Fruit fly (Drosophila melanogaster) whole organism, embryonic: Measurements from ENCODE around the gene Kaz1-ORFB.

Source experiments
- CG10431 ChIP-seq: fragments of 200-800 bp; sonication (Bioruptor generic); optimal IDR thresholded peaks from 3 replicates; lab custom pipeline; 2018; ENCODE audit warnings: missing biosample characterization, mild to moderate bottlenecking, missing genetic modification characterization
- CG12299 ChIP-seq: fragments of 200-800 bp; sonication (Bioruptor generic); optimal IDR thresholded peaks from 2 replicates; lab custom pipeline; 2018; ENCODE audit warnings: missing biosample characterization, mild to moderate bottlenecking, missing genetic modification characterization
- CG12744 ChIP-seq: fragments of 200-800 bp; sonication (Bioruptor generic); optimal IDR thresholded peaks from 2 replicates; lab custom pipeline; 2016; ENCODE audit warnings: missing biosample characterization, missing genetic modification characterization
- CG17802 ChIP-seq: fragments of 200-800 bp; sonication (Bioruptor generic); optimal IDR thresholded peaks from 2 replicates; lab custom pipeline; 2018; ENCODE audit warnings: missing biosample characterization, mild to moderate bottlenecking, missing genetic modification characterization, moderate library complexity
- CG18262 ChIP-seq: fragments of 200-800 bp; optimal IDR thresholded peaks from 3 replicates; lab custom pipeline; 2019; ENCODE audit warnings: missing biosample characterization, mild to moderate bottlenecking, missing genetic modification characterization, moderate library complexity
- CG2120 ChIP-seq: fragments of 200-800 bp; sonication (Bioruptor generic); optimal IDR thresholded peaks from 3 replicates; lab custom pipeline; 2016; ENCODE audit warnings: missing biosample characterization, missing genetic modification characterization
- CG3281 ChIP-seq: fragments of 200-800 bp; sonication (Bioruptor generic); optimal IDR thresholded peaks from 3 replicates; lab custom pipeline; 2017; ENCODE audit warnings: missing biosample characterization, mild to moderate bottlenecking, missing genetic modification characterization
- CG4404 ChIP-seq: fragments of 200-800 bp; sonication (Bioruptor generic); IDR thresholded peaks from 2 replicates; pipeline ENCODE4 v1.3.6; 2022; ENCODE audit warnings: missing biosample characterization, missing genetic modification characterization
- CG4854 ChIP-seq: fragments of 200-800 bp; sonication (Bioruptor generic); optimal IDR thresholded peaks from 2 replicates; lab custom pipeline; 2016; ENCODE audit warnings: missing biosample characterization, missing genetic modification characterization, inconsistent platforms
- CG6654 ChIP-seq: fragments of 200-800 bp; sonication (Bioruptor generic); optimal IDR thresholded peaks from 2 replicates; lab custom pipeline; 2017; ENCODE audit warnings: missing biosample characterization, mild to moderate bottlenecking, missing genetic modification characterization
- CG9797 ChIP-seq: fragments of 200-800 bp; sonication (Bioruptor generic); optimal IDR thresholded peaks from 3 replicates; lab custom pipeline; 2018; ENCODE audit warnings: missing biosample characterization, mild to moderate bottlenecking, missing genetic modification characterization
- Dek ChIP-seq: fragments of 200-800 bp; sonication (Bioruptor generic); optimal IDR thresholded peaks from 3 replicates; lab custom pipeline; 2019; ENCODE audit warnings: missing biosample characterization, mild to moderate bottlenecking, missing genetic modification characterization, moderate library complexity
- Fer1 ChIP-seq: fragments of 200-800 bp; sonication (Bioruptor generic); optimal IDR thresholded peaks from 2 replicates; lab custom pipeline; 2017; ENCODE audit warnings: missing biosample characterization, mild to moderate bottlenecking, missing genetic modification characterization
- Fer3 ChIP-seq: fragments of 200-800 bp; sonication (Bioruptor generic); optimal IDR thresholded peaks from 2 replicates; lab custom pipeline; 2018; ENCODE audit warnings: missing biosample characterization, mild to moderate bottlenecking, missing genetic modification characterization, moderate library complexity
- Gug ChIP-seq: fragments of 200-800 bp; sonication (Bioruptor generic); IDR thresholded peaks from 4 replicates; pipeline ENCODE4 v1.3.6; 2022; ENCODE audit warnings: missing biosample characterization, missing genetic modification characterization
- Kr ChIP-seq: fragments of 200-800 bp; sonication (Bioruptor generic); optimal IDR thresholded peaks from 2 replicates; lab custom pipeline; 2017; ENCODE audit warnings: missing biosample characterization, mild to moderate bottlenecking, missing genetic modification characterization
- Lim3 ChIP-seq: fragments of 200-800 bp; sonication (Bioruptor generic); IDR thresholded peaks from 2 replicates; pipeline ENCODE4 v1.3.6; 2022; ENCODE audit warnings: missing biosample characterization, missing genetic modification characterization
- MESR4 ChIP-seq: fragments of 200-800 bp; sonication (Bioruptor generic); optimal IDR thresholded peaks from 2 replicates; lab custom pipeline; 2018; ENCODE audit warnings: missing biosample characterization, mild to moderate bottlenecking, missing genetic modification characterization, moderate library complexity
- Meics ChIP-seq: fragments of 200-800 bp; sonication (Bioruptor generic); optimal IDR thresholded peaks from 2 replicates; lab custom pipeline; 2017; ENCODE audit warnings: missing biosample characterization, mild to moderate bottlenecking, missing genetic modification characterization
- Mes4 ChIP-seq: fragments of 200-800 bp; sonication (Bioruptor generic); optimal IDR thresholded peaks from 2 replicates; lab custom pipeline; 2016; ENCODE audit warnings: missing biosample characterization, missing genetic modification characterization
- PHDP ChIP-seq: fragments of 200-800 bp; sonication (Bioruptor generic); optimal IDR thresholded peaks from 3 replicates; lab custom pipeline; 2018; ENCODE audit warnings: missing biosample characterization, mild to moderate bottlenecking, missing genetic modification characterization, moderate library complexity
- Sox100B ChIP-seq: fragments of 200-800 bp; sonication (Bioruptor generic); optimal IDR thresholded peaks from 3 replicates; lab custom pipeline; 2018; ENCODE audit warnings: missing biosample characterization, mild to moderate bottlenecking, missing genetic modification characterization
- YL-1 ChIP-seq: fragments of 200-800 bp; sonication (Bioruptor generic); optimal IDR thresholded peaks from 3 replicates; lab custom pipeline; 2017; ENCODE audit warnings: missing biosample characterization, mild to moderate bottlenecking, missing genetic modification characterization
- aop ChIP-seq: fragments of 200-800 bp; sonication (Bioruptor generic); IDR thresholded peaks from 2 replicates; pipeline ENCODE4 v1.3.6; 2022; ENCODE audit warnings: missing biosample characterization, missing genetic modification characterization
- ap ChIP-seq: fragments of 200-800 bp; sonication (Bioruptor generic); IDR thresholded peaks from 2 replicates; pipeline ENCODE4 v1.3.6; 2022; ENCODE audit warnings: missing biosample characterization, missing genetic modification characterization
- bigmax ChIP-seq: fragments of 200-800 bp; sonication (Bioruptor generic); optimal IDR thresholded peaks from 2 replicates; lab custom pipeline; 2018; ENCODE audit warnings: missing biosample characterization, mild to moderate bottlenecking, missing genetic modification characterization
- chif ChIP-seq, 2 experiments: fragments of 200-800 bp; sonication (Bioruptor generic); optimal IDR thresholded peaks; 3 replicates each; lab custom pipeline; 2016; ENCODE audit warnings: missing biosample characterization in 2 of 2, missing genetic modification characterization in 2 of 2
- chm ChIP-seq: fragments of 200-800 bp; sonication (Bioruptor generic); IDR thresholded peaks from 2 replicates; pipeline ENCODE4 v1.3.6; 2022; ENCODE audit warnings: missing biosample characterization, missing genetic modification characterization
- dimm ChIP-seq: fragments of 200-800 bp; sonication (Bioruptor generic); IDR thresholded peaks from 2 replicates; pipeline ENCODE4 v1.3.6; 2022; ENCODE audit warnings: missing biosample characterization, missing genetic modification characterization
- dmrt11E ChIP-seq: fragments of 200-800 bp; sonication (Bioruptor generic); optimal IDR thresholded peaks from 3 replicates; lab custom pipeline; 2018; ENCODE audit warnings: missing biosample characterization, mild to moderate bottlenecking, missing genetic modification characterization, moderate library complexity
- fd102C ChIP-seq: fragments of 200-800 bp; sonication (Bioruptor generic); optimal IDR thresholded peaks from 2 replicates; lab custom pipeline; 2018; ENCODE audit warnings: missing biosample characterization, mild to moderate bottlenecking, missing genetic modification characterization, moderate library complexity
- fu2 ChIP-seq: fragments of 200-800 bp; sonication (Bioruptor generic); optimal IDR thresholded peaks from 2 replicates; lab custom pipeline; 2016; ENCODE audit warnings: missing biosample characterization, missing genetic modification characterization
- gro ChIP-seq: fragments of 200-800 bp; sonication (Bioruptor generic); optimal IDR thresholded peaks from 2 replicates; lab custom pipeline; 2016; ENCODE audit warnings: missing biosample characterization, missing genetic modification characterization
- ham ChIP-seq: fragments of 200-800 bp; sonication (Bioruptor generic); IDR thresholded peaks from 2 replicates; pipeline ENCODE4 v1.3.6; 2022; ENCODE audit warnings: missing biosample characterization, missing genetic modification characterization
- inv ChIP-seq: fragments of 200-800 bp; sonication (Bioruptor generic); IDR thresholded peaks from 2 replicates; pipeline ENCODE4 v1.3.6; 2022; ENCODE audit warnings: missing biosample characterization, missing genetic modification characterization; ENCODE audit not compliant: partially characterized antibody
- lilli ChIP-seq: fragments of 200-800 bp; sonication (Bioruptor generic); optimal IDR thresholded peaks from 3 replicates; lab custom pipeline; 2016; ENCODE audit warnings: missing biosample characterization, missing genetic modification characterization
- mirr ChIP-seq: fragments of 200-800 bp; sonication (Bioruptor generic); optimal IDR thresholded peaks from 3 replicates; lab custom pipeline; 2018; ENCODE audit warnings: missing biosample characterization, mild to moderate bottlenecking, missing genetic modification characterization
- oc ChIP-seq: fragments of 200-800 bp; sonication (Bioruptor generic); optimal IDR thresholded peaks from 2 replicates; lab custom pipeline; 2018; ENCODE audit warnings: missing biosample characterization, mild to moderate bottlenecking, missing genetic modification characterization, moderate library complexity
- pan ChIP-seq, 4 experiments: fragments of >200 bp in 3 of 4; fragments of 200-800 bp in 1 of 4; sonication (Bioruptor generic) in 1 of 4; optimal IDR thresholded peaks in 3 of 4; IDR thresholded peaks in 1 of 4; 2 replicates each; pipeline versions ENCODE4 v1.3.6 to Lab custom; 2017 to 2022; ENCODE audit warnings: missing biosample characterization in 2 of 4, missing genetic modification characterization in 2 of 4, mixed read lengths in 1 of 4
- pb ChIP-seq: fragments of 200-800 bp; sonication (Bioruptor generic); optimal IDR thresholded peaks from 3 replicates; lab custom pipeline; 2016; ENCODE audit warnings: missing biosample characterization, missing genetic modification characterization
- pzg ChIP-seq: fragments of 200-800 bp; sonication (Bioruptor generic); optimal IDR thresholded peaks from 3 replicates; lab custom pipeline; 2018; ENCODE audit warnings: missing biosample characterization, mild to moderate bottlenecking, missing genetic modification characterization, moderate library complexity
- repo ChIP-seq: fragments of 200-800 bp; sonication (Bioruptor generic); optimal IDR thresholded peaks from 2 replicates; lab custom pipeline; 2016; ENCODE audit warnings: missing biosample characterization, missing genetic modification characterization
- sd ChIP-seq: fragments of 200-800 bp; sonication (Bioruptor generic); optimal IDR thresholded peaks from 3 replicates; lab custom pipeline; 2018; ENCODE audit warnings: missing biosample characterization, mild to moderate bottlenecking, missing genetic modification characterization, moderate library complexity
- sens ChIP-seq: fragments of 200-800 bp; sonication (Bioruptor generic); peaks from one replicate; lab custom pipeline; 2016; ENCODE audit warnings: missing biosample characterization, missing genetic modification characterization
- sob ChIP-seq: fragments of 200-800 bp; sonication (Bioruptor generic); IDR thresholded peaks from 2 replicates; pipeline ENCODE4 v1.3.6; 2022; ENCODE audit warnings: missing biosample characterization, missing genetic modification characterization
- stwl ChIP-seq: fragments of 200-800 bp; sonication (Bioruptor generic); optimal IDR thresholded peaks from 3 replicates; lab custom pipeline; 2018; ENCODE audit warnings: missing biosample characterization, mild to moderate bottlenecking, missing genetic modification characterization, moderate library complexity
- tio ChIP-seq: fragments of 200-800 bp; sonication (Bioruptor generic); optimal IDR thresholded peaks from 2 replicates; lab custom pipeline; 2017; ENCODE audit warnings: missing biosample characterization, missing genetic modification characterization, inconsistent platforms
- trem ChIP-seq: fragments of 200-800 bp; optimal IDR thresholded peaks from 3 replicates; lab custom pipeline; 2019; ENCODE audit warnings: missing biosample characterization, mild to moderate bottlenecking, missing genetic modification characterization, moderate library complexity
- trh ChIP-seq: fragments of 200-800 bp; sonication (Bioruptor generic); optimal IDR thresholded peaks from 2 replicates; lab custom pipeline; 2016; ENCODE audit warnings: missing biosample characterization, missing genetic modification characterization
- wek ChIP-seq: fragments of 200-800 bp; sonication (Bioruptor generic); optimal IDR thresholded peaks from 3 replicates; lab custom pipeline; 2018; ENCODE audit warnings: missing biosample characterization, mild to moderate bottlenecking, missing genetic modification characterization, moderate library complexity
- z ChIP-seq: fragments of 200-800 bp; sonication (Bioruptor generic); IDR thresholded peaks from 3 replicates; pipeline ENCODE4 v1.3.6; 2022; ENCODE audit warnings: missing biosample characterization, missing genetic modification characterization
- zfh2 ChIP-seq: fragments of 200-800 bp; sonication (Bioruptor generic); optimal IDR thresholded peaks from 2 replicates; lab custom pipeline; 2016; ENCODE audit warnings: missing biosample characterization, missing genetic modification characterization

Gene Kaz1-ORFB

dm6 chr3L:175949-176348 is 40.5 kb upstream of the Kaz1-ORFB start, which contains the start of gene CG7049 (continued):
- TF ChIP-seq fd102C (GFP tag; lab: Kevin White, UChicago) (no peak), sd (tag; lab: Kevin White, UChicago) (peak; percentile 80), tio (GFP tag; lab: Kevin White, UChicago) (no peak), CG6654 (no peak), oc (tag; lab: Kevin White, UChicago) (no peak), sob (GFP tag; lab: Robert Waterston, UW) (no peak; the same call in 1 of the 2 replicates), Lim3 (GFP tag; lab: Robert Waterston, UW) (no peak), repo (GFP tag; lab: Kevin White, UChicago) (no peak), ap (GFP tag; lab: Robert Waterston, UW) (no peak), CG18262 (no peak), gro (GFP tag; lab: Kevin White, UChicago) (no peak), Fer3 (tag; lab: Kevin White, UChicago) (no peak), wek (GFP tag; lab: Kevin White, UChicago) (no peak), aop (GFP tag; lab: Robert Waterston, UW) (no peak), CG2120 (no peak), CG17802 (tag; lab: Kevin White, UChicago) (no peak), pb (GFP tag; lab: Kevin White, UChicago) (no peak), trh (GFP tag; lab: Kevin White, UChicago) (no peak), bigmax (GFP tag; lab: Kevin White, UChicago) (no peak), z (no peak), fu2 (no peak), CG12299 (tag; lab: Kevin White, UChicago) (no peak), Kr (GFP tag; lab: Kevin White, UChicago) (no peak), CG4854 (GFP tag; lab: Kevin White, UChicago) (no peak), Fer1 (GFP tag; lab: Kevin White, UChicago) (peak; percentile 3), Sox100B (GFP tag; lab: Kevin White, UChicago) (no peak), Gug (no peak), Mes4 (GFP tag; lab: Kevin White, UChicago) (no peak), chm (GFP tag; lab: Robert Waterston, UW) (no peak), Meics (GFP tag; lab: Kevin White, UChicago) (no peak), CG3281 (GFP tag; lab: Kevin White, UChicago) (peak; percentile 22), pzg (GFP tag; lab: Kevin White, UChicago) (peak; percentile 50), lilli (GFP tag; lab: Kevin White, UChicago) (no peak), trem (tag; lab: Kevin White, UChicago) (peak; percentile 28), CG10431 (GFP tag; lab: Kevin White, UChicago) (no peak), inv (GFP tag; lab: Robert Waterston, UW) (no peak), pan (optimal IDR thresholded peaks at IDR 0.05; lab: Kevin White, UChicago) (no peak), pan (GFP tag; optimal IDR thresholded peaks at IDR 0.05 in 1 of 2, IDR thresholded peaks at IDR 0.05 in 1 of 2) (no peak), zfh2 (GFP tag; lab: Kevin White, UChicago) (no peak), dmrt11E (tag; lab: Kevin White, UChicago) (no peak), stwl (tag; lab: Kevin White, UChicago) (peak; percentile 29), CG12744 (GFP tag; lab: Kevin White, UChicago) (no peak), Dek (tag; lab: Kevin White, UChicago) (no peak), mirr (GFP tag; lab: Kevin White, UChicago) (no peak), chif (GFP tag; optimal IDR thresholded peaks at IDR 0.05; lab: Kevin White, UChicago) (no peak), PHDP (tag; lab: Kevin White, UChicago) (peak; percentile 12), CG9797 (GFP tag; lab: Kevin White, UChicago) (peak; percentile 57), CG4404 (GFP tag; lab: Robert Waterston, UW) (no peak), dimm (GFP tag; lab: Robert Waterston, UW) (no peak), YL-1 (GFP tag; lab: Kevin White, UChicago) (peak; percentile 27), sens (GFP tag; lab: Kevin White, UChicago) (peak; percentile 57), ham (GFP tag; lab: Robert Waterston, UW) (no peak), MESR4 (peak; percentile 63)
